Worm (Caenorhabditis elegans) whole organism, late embryonic: ENCODE measurements around the gene C01G10.17.

Experiments
- ama-1 ChIP-seq: fragments of 150-350 bp; optimal IDR thresholded peaks from 2 replicates; lab custom pipeline; 2014
- ceh-19 ChIP-seq: fragments of 200-800 bp; sonication (Bioruptor generic); optimal IDR thresholded peaks from 2 replicates; lab custom pipeline; 2018; ENCODE audit warnings: mild to moderate bottlenecking, missing genetic modification characterization, missing compliant biosample characterization
- ets-4 ChIP-seq: sonication (generic microtip); optimal IDR thresholded peaks from 2 replicates; lab custom pipeline; 2016; ENCODE audit warnings: missing genetic modification characterization, missing compliant biosample characterization
- eyg-1 ChIP-seq: sonication (generic microtip); optimal IDR thresholded peaks from 2 replicates; lab custom pipeline; 2016; ENCODE audit warnings: missing genotype, missing genetic modification characterization, missing compliant biosample characterization
- gmeb-2 ChIP-seq: sonication (generic microtip); optimal IDR thresholded peaks from 2 replicates; lab custom pipeline; 2016; ENCODE audit warnings: missing genetic modification characterization, inconsistent platforms, missing compliant biosample characterization
- nfya-1 ChIP-seq: sonication (generic microtip); optimal IDR thresholded peaks from 2 replicates; lab custom pipeline; 2017; ENCODE audit warnings: missing genetic modification characterization, mild to moderate bottlenecking, missing compliant biosample characterization, antibody characterized with exemption, moderate library complexity
- pha-4 ChIP-seq: fragments of 150-350 bp; optimal IDR thresholded peaks from 2 replicates; lab custom pipeline; 2018; ENCODE audit warnings: missing biosample characterization, missing genetic modification reagents, missing genetic modification characterization
- rnt-1 ChIP-seq: sonication (generic microtip); optimal IDR thresholded peaks from 2 replicates; lab custom pipeline; 2016; ENCODE audit warnings: missing genetic modification characterization, missing compliant biosample characterization
- sdc-2 ChIP-seq: sonication (generic microtip); optimal IDR thresholded peaks from 2 replicates; lab custom pipeline; 2016; ENCODE audit warnings: missing genotype, missing genetic modification characterization, missing compliant biosample characterization
- sox-2 ChIP-seq: fragments of 200-800 bp; sonication (Bioruptor generic); IDR thresholded peaks from 2 replicates; pipeline ENCODE4 v1.3.6; 2022; ENCODE audit warnings: missing genetic modification reagents, missing genetic modification characterization, missing compliant biosample characterization
- unc-86 ChIP-seq: sonication (generic microtip); optimal IDR thresholded peaks from 2 replicates; lab custom pipeline; 2016; ENCODE audit warnings: missing genetic modification characterization, missing compliant biosample characterization

DNA sequence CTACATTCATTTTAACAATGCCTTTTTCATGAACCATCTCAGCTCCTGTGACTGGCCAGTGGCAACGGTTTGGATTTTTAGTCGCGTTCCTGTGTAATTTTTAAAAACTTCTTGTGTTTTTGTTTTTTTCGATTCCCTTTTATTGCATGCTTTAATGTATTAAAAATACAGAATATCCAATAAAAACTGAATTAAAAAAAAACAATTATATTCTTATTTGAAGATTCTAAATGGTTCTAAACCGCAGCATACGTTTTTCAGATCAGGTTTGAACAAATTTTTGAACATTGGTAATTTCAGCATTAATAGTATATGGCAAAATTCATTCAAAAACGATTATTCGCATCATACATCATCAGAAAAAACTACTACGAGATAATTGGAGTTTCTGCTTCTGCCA lies 22.2 kb upstream of the C01G10.17 start, which contains the start of gene dnj-3:
- TF ChIP-seq nfya-1 (tag; lab: Kevin White, UChicago) (no peak), sox-2 (no peak), ets-4 (tag; lab: Kevin White, UChicago) (no peak), pha-4 (tag; lab: Kevin White, UChicago) (no peak), gmeb-2 (no peak), ceh-19 (GFP tag; lab: Kevin White, UChicago) (no peak), eyg-1 (tag; lab: Kevin White, UChicago) (no peak), unc-86 (tag; lab: Kevin White, UChicago) (no peak), ama-1 (lab: Kevin White, UChicago) (no peak), rnt-1 (tag; lab: Kevin White, UChicago) (no peak), sdc-2 (tag; lab: Kevin White, UChicago) (no peak)
